Fruit fly (Drosophila melanogaster) whole organism, adult: Measurements from ENCODE around the gene Hsp22.
A peak's percentile ranks its signal among the peaks of the same experiment; 100 is the strongest.

Experiments
- CG11617 ChIP-seq: fragments of 200-800 bp; sonication (Bioruptor generic); optimal IDR thresholded peaks from 2 replicates; lab custom pipeline; 2017; ENCODE audit warnings: mild to moderate bottlenecking, missing biosample characterization, missing genetic modification reagents, missing genetic modification characterization
- CG12768 ChIP-seq: fragments of 200-800 bp; sonication (Bioruptor generic); optimal IDR thresholded peaks from 2 replicates; lab custom pipeline; 2017; ENCODE audit warnings: missing biosample characterization, missing genetic modification characterization, mild to moderate bottlenecking, moderate library complexity, missing genetic modification reagents
- CG14711 ChIP-seq: fragments of 200-800 bp; sonication (Bioruptor generic); optimal IDR thresholded peaks from 2 replicates; lab custom pipeline; 2018; ENCODE audit warnings: missing biosample characterization, mild to moderate bottlenecking, missing genetic modification characterization, moderate library complexity
- CG1620 ChIP-seq: fragments of 200-800 bp; sonication (Bioruptor generic); optimal IDR thresholded peaks from 2 replicates; lab custom pipeline; 2016; ENCODE audit warnings: missing biosample characterization, missing genetic modification characterization
- CG33017 ChIP-seq: fragments of 200-800 bp; sonication (Bioruptor generic); optimal IDR thresholded peaks from 2 replicates; lab custom pipeline; 2018; ENCODE audit warnings: missing biosample characterization, mild to moderate bottlenecking, missing genetic modification characterization, moderate library complexity
- CG5204 ChIP-seq: fragments of 200-800 bp; sonication (Bioruptor generic); optimal IDR thresholded peaks from 2 replicates; lab custom pipeline; 2016; ENCODE audit warnings: missing biosample characterization, missing genetic modification characterization
- CG7045 ChIP-seq: fragments of 200-800 bp; sonication (Bioruptor generic); optimal IDR thresholded peaks from 2 replicates; lab custom pipeline; 2017; ENCODE audit warnings: missing biosample characterization, mild to moderate bottlenecking, missing genetic modification characterization
- CG7101 ChIP-seq: fragments of 200-800 bp; sonication (Bioruptor generic); optimal IDR thresholded peaks from 2 replicates; lab custom pipeline; 2018; ENCODE audit warnings: missing biosample characterization, mild to moderate bottlenecking, missing genetic modification characterization, moderate library complexity
- Clk ChIP-seq: fragments of 200-800 bp; sonication (Bioruptor generic); optimal IDR thresholded peaks from 2 replicates; lab custom pipeline; 2017; ENCODE audit warnings: missing biosample characterization, missing genetic modification characterization
- Crg-1 ChIP-seq: fragments of 200-800 bp; sonication (Bioruptor generic); optimal IDR thresholded peaks from 2 replicates; lab custom pipeline; 2016; ENCODE audit warnings: missing biosample characterization, missing genetic modification characterization
- Hr96 ChIP-seq: fragments of 200-800 bp; sonication (Bioruptor generic); optimal IDR thresholded peaks from 2 replicates; lab custom pipeline; 2016; ENCODE audit warnings: missing biosample characterization, missing genetic modification characterization
- Mnt ChIP-seq: fragments of 200-800 bp; sonication (Bioruptor generic); optimal IDR thresholded peaks from 2 replicates; lab custom pipeline; 2016; ENCODE audit warnings: missing biosample characterization, mild to moderate bottlenecking, missing genetic modification characterization
- bab1 ChIP-seq: fragments of 200-800 bp; sonication (Bioruptor generic); optimal IDR thresholded peaks from 3 replicates; lab custom pipeline; 2019; ENCODE audit warnings: missing biosample characterization, mild to moderate bottlenecking, missing genetic modification characterization, moderate library complexity
- cic ChIP-seq: fragments of 200-800 bp; sonication (Bioruptor generic); optimal IDR thresholded peaks from 2 replicates; lab custom pipeline; 2017; ENCODE audit warnings: missing biosample characterization, mild to moderate bottlenecking, missing genetic modification characterization, moderate library complexity
- cnc ChIP-seq, 2 experiments: fragments of >200 bp; optimal IDR thresholded peaks; 2 replicates each; lab custom pipeline; 2017
- kay ChIP-seq: fragments of 200-800 bp; sonication (Bioruptor generic); peaks from one replicate; lab custom pipeline; 2016; ENCODE audit warnings: missing biosample characterization, missing genetic modification characterization, borderline replicate concordance
- ovo ChIP-seq: fragments of 200-800 bp; sonication (Bioruptor generic); optimal IDR thresholded peaks from 2 replicates; lab custom pipeline; 2016; ENCODE audit warnings: missing biosample characterization, missing genetic modification characterization
- pad ChIP-seq: fragments of 200-800 bp; sonication (Bioruptor generic); optimal IDR thresholded peaks from 3 replicates; lab custom pipeline; 2017; ENCODE audit warnings: missing biosample characterization, missing genetic modification characterization, mild to moderate bottlenecking, moderate library complexity, missing genetic modification reagents
- tj ChIP-seq: fragments of 200-800 bp; sonication (Bioruptor generic); optimal IDR thresholded peaks from 3 replicates; lab custom pipeline; 2017; ENCODE audit warnings: missing biosample characterization, mild to moderate bottlenecking, missing genetic modification characterization, moderate library complexity
- toe ChIP-seq: fragments of 200-800 bp; sonication (Bioruptor generic); optimal IDR thresholded peaks from 2 replicates; lab custom pipeline; 2016; ENCODE audit warnings: missing biosample characterization, missing genetic modification characterization

Gene Hsp22

DNA sequence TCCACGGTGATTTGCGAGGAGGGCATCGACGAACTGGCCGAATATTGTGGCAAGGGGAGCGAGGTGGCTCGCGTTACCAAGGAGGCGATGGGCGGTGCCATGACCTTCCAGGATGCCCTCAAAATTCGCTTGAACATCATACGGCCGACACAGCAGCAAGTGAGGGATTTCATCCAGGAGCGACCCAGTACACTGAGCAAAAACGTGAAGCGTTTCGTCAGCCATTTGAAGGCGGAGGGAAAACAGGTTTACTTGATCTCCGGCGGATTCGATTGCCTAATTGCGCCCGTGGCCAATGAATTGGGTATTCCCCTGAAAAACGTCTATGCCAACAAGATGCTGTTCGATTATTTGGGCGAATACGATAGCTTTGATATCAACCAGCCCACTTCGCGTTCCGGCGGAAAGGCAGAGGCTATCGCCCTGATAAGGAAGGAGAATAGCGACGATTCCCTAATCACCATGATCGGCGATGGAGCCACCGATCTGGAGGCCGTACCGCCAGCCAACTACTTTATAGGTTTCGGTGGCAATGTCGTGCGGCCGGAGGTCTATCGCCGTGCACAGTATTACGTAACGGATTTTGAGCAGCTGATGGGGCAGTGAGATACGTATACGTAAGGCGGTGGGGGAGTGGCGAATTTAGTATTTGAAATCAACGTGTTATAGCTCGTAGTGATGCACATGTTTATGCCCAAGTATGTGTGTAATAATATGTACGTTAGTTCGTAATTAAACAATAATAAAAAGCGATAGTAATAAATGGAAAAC is 51.2 kb downstream of the Hsp22 start:
- TF ChIP-seq CG12768 (GFP tag; lab: Kevin White, UChicago) (peak; percentile 33), bab1 (no peak), toe (no peak), CG7045 (GFP tag; lab: Kevin White, UChicago) (no peak), cic (GFP tag; lab: Kevin White, UChicago) (peak; percentile 77), Mnt (peak; percentile 50), pad (GFP tag; lab: Kevin White, UChicago) (no peak), CG11617 (no peak), CG7101 (tag; lab: Kevin White, UChicago) (no peak), Clk (GFP tag; lab: Kevin White, UChicago) (no peak), CG5204 (GFP tag; lab: Kevin White, UChicago) (no peak), Hr96 (GFP tag; lab: Kevin White, UChicago) (no peak)

DNA sequence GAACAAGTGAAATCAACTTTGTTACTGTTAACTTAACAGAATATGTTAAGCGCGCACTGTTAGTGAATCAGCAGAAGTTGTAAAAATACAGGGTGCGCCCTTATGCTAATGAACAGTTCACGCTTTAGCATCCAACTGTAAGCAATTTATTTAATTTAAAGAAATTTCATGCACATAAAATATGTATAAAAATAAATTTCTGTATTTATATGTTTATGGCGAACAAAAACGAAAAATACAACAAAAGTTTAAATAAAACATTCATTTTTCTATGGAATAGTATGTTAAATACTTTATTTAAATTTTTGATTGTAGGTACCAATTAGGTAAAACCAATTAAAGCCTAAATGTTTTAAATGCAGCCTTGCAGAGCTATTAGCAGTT is 51.8 kb downstream of the Hsp22 start:
- no peak for TF ChIP-seq Crg-1
- peak in 1 of 2 experiments; percentile 78 for TF ChIP-seq cnc (optimal IDR thresholded peaks at IDR 0.05; lab: Kevin White, UChicago)
- no peak for TF ChIP-seq CG5204 (GFP tag; lab: Kevin White, UChicago)
- no peak for TF ChIP-seq pad (GFP tag; lab: Kevin White, UChicago)
- no peak for TF ChIP-seq Mnt
- peak; percentile 32 for TF ChIP-seq CG11617
- no peak for TF ChIP-seq CG1620
- peak; percentile 65 for TF ChIP-seq CG33017 (tag; lab: Kevin White, UChicago)
- TF ChIP-seq tj (GFP tag; lab: Kevin White, UChicago), result no peak
- TF ChIP-seq CG7045 (GFP tag; lab: Kevin White, UChicago), result peak; percentile 36
- TF ChIP-seq bab1, result no peak
- TF ChIP-seq toe, result no peak
- peak; percentile 57 for TF ChIP-seq CG14711
- peak; percentile 10 for TF ChIP-seq CG7101 (tag; lab: Kevin White, UChicago)
- TF ChIP-seq Clk (GFP tag; lab: Kevin White, UChicago), result no peak
- peak; percentile 97 for TF ChIP-seq kay (GFP tag; lab: Kevin White, UChicago)
- no peak for TF ChIP-seq cic (GFP tag; lab: Kevin White, UChicago)
- no peak for TF ChIP-seq Hr96 (GFP tag; lab: Kevin White, UChicago)
- TF ChIP-seq CG12768 (GFP tag; lab: Kevin White, UChicago), result peak; percentile 18
- TF ChIP-seq ovo, result no peak
